Fruit fly (Drosophila melanogaster): ENCODE results near the gene Hsp67Bc.

Gene Hsp67Bc

DNA sequence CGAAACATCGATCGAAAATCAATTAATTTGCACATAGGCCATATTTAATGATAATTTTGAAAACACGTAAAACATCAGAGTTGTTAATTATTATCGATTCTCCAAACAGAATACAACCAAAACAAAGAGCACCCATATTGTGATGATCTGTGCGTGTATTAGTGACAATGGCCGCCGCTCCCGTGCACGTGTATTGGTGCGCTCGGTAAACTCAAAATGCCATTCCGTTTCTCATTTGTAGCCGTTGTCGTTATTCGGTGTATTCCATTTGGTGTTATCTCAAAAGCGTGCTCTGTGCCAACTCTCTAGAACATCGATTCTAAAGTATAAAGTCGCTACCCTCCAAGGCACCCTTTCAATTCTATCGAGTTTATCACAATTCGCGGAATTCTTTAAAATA, 31.5 kb downstream of the Hsp67Bc start (continued):
- TF ChIP-seq Trl (optimal IDR thresholded peaks at IDR 0.05), result peak; percentile 16 to 18
- TF ChIP-seq Trl (GFP tag; optimal IDR thresholded peaks at IDR 0.05), result no peak
- TF ChIP-seq CkIIα-i1 (GFP tag; IDR thresholded peaks at IDR 0.05), result no peak
- no peak for TF ChIP-seq CG2712 (tag; optimal IDR thresholded peaks at IDR 0.05)
- TF ChIP-seq abd-A (tag; optimal IDR thresholded peaks at IDR 0.05), result no peak
- TF ChIP-seq Dip3 (GFP tag; optimal IDR thresholded peaks at IDR 0.05), result no peak
- TF ChIP-seq Ravus (GFP tag; IDR thresholded peaks at IDR 0.05), result no peak
- TF ChIP-seq NC2β (GFP tag; optimal IDR thresholded peaks at IDR 0.05), result no peak
- TF ChIP-seq CG9932 (GFP tag; IDR thresholded peaks at IDR 0.05), result no peak
- TF ChIP-seq Atf3 (GFP tag; optimal IDR thresholded peaks at IDR 0.05), result no peak
- peak; percentile 62 for TF ChIP-seq cg (GFP tag; optimal IDR thresholded peaks at IDR 0.05)
- TF ChIP-seq CG10274 (GFP tag; optimal IDR thresholded peaks at IDR 0.05), result no peak
- TF ChIP-seq Deaf1 (tag; optimal IDR thresholded peaks at IDR 0.05), result peak; percentile 46
- no peak for TF ChIP-seq H2.0 (GFP tag; IDR thresholded peaks at IDR 0.05)
- TF ChIP-seq ERR (GFP tag; optimal IDR thresholded peaks at IDR 0.05), result no peak
- no peak for TF ChIP-seq CG6683 (GFP tag; optimal IDR thresholded peaks at IDR 0.05)
- TF ChIP-seq tin (GFP tag; optimal IDR thresholded peaks at IDR 0.05), result no peak
- no peak for TF ChIP-seq Lim3 (GFP tag; IDR thresholded peaks at IDR 0.05)
- TF ChIP-seq CG31441 (GFP tag; IDR thresholded peaks at IDR 0.05), result no peak
- no peak for TF ChIP-seq luna (GFP tag; optimal IDR thresholded peaks at IDR 0.05)
- no peak for TF ChIP-seq tll (GFP tag; optimal IDR thresholded peaks at IDR 0.05)
- no peak for TF ChIP-seq esg (GFP tag; conservative IDR thresholded peaks at IDR 0.05)
- no peak for TF ChIP-seq Scr (GFP tag; IDR thresholded peaks at IDR 0.05; ENCODE audit: partially characterized antibody)
- TF ChIP-seq br (optimal IDR thresholded peaks at IDR 0.05), result no peak
- no peak for TF ChIP-seq wor (GFP tag; IDR thresholded peaks at IDR 0.05)
- no peak for TF ChIP-seq CG10431 (GFP tag; optimal IDR thresholded peaks at IDR 0.05)
- TF ChIP-seq NK7.1 (GFP tag; optimal IDR thresholded peaks at IDR 0.05), result no peak
- peak; percentile 53 for TF ChIP-seq Med (GFP tag)
- no peak for TF ChIP-seq CG6791 (GFP tag; IDR thresholded peaks at IDR 0.05; ENCODE audit: partially characterized antibody)
- 0 out of 4 replicates have a peak, but pooled peaks have one; percentile 45 for TF ChIP-seq chinmo (GFP tag; IDR thresholded peaks at IDR 0.05; ENCODE audit: partially characterized antibody)
- TF ChIP-seq mld (GFP tag; IDR thresholded peaks at IDR 0.05; ENCODE audit: partially characterized antibody), result no peak
- TF ChIP-seq CG1792 (GFP tag; optimal IDR thresholded peaks at IDR 0.05), result no peak
- TF ChIP-seq vnd (GFP tag; IDR thresholded peaks at IDR 0.05; ENCODE audit: partially characterized antibody), result no peak
- TF ChIP-seq Atf6 (GFP tag; IDR thresholded peaks at IDR 0.05), result 0 out of 2 replicates have a peak, but pooled peaks have one; percentile 16
- no peak for TF ChIP-seq CG4424 (GFP tag; optimal IDR thresholded peaks at IDR 0.05)
- TF ChIP-seq sob (GFP tag; IDR thresholded peaks at IDR 0.05), result no peak
- no peak for TF ChIP-seq ro (GFP tag; IDR thresholded peaks at IDR 0.05)
- TF ChIP-seq Max (GFP tag; optimal IDR thresholded peaks at IDR 0.05), result no peak
- no peak for TF ChIP-seq CG6854 (GFP tag; optimal IDR thresholded peaks at IDR 0.05)

DNA sequence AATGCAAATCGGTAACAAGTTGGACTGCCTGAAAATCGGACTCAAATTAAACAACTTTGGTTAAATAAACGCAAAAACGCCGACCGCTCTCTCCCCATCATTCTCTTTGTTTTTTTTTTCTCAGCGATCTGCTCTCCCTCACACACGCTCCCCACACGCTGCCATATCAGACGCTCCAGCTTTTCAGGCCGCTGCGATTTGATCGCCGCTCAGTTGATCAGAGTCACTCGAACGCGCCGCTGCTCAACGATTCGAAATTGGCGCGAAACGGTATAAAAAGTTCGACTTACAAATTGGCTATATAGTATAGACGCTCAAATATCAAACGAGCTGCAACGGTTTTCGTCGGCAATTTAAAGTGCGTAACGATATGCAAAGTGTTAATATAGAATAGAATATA, 32.1 kb downstream of the Hsp67Bc start:
- no peak for TF ChIP-seq CG3726 (GFP tag; IDR thresholded peaks at IDR 0.05)
- peak; percentile 70 to 82 for TF ChIP-seq Trl (optimal IDR thresholded peaks at IDR 0.05)
- TF ChIP-seq Trl (GFP tag; optimal IDR thresholded peaks at IDR 0.05), result no peak
- 0 out of 2 replicates have a peak, but pooled peaks have one; percentile 10 for TF ChIP-seq Bgb (GFP tag; IDR thresholded peaks at IDR 0.05; ENCODE audit: partially characterized antibody)
- TF ChIP-seq Vsx1 (GFP tag; optimal IDR thresholded peaks at IDR 0.05), result peak; percentile 6
- peak; percentile 18; the same call in 1 of the 3 replicates for TF ChIP-seq ci (GFP tag; IDR thresholded peaks at IDR 0.05)
- TF ChIP-seq stwl (tag; optimal IDR thresholded peaks at IDR 0.05), result no peak
- TF ChIP-seq tna (GFP tag; IDR thresholded peaks at IDR 0.05; ENCODE audit: partially characterized antibody), result 0 out of 2 replicates have a peak, but pooled peaks have one; percentile 23
- 0 out of 2 replicates have a peak, but pooled peaks have one; percentile 28 for TF ChIP-seq Drgx (GFP tag; IDR thresholded peaks at IDR 0.05)
- peak; percentile 46 for TF ChIP-seq Jarid2 (GFP tag; optimal IDR thresholded peaks at IDR 0.05)
- peak; percentile 47; the same call in 1 of the 2 replicates for TF ChIP-seq vvl (GFP tag; IDR thresholded peaks at IDR 0.05)
- TF ChIP-seq z (GFP tag; IDR thresholded peaks at IDR 0.05), result peak; percentile 56; the same call in 2 of the 3 replicates
- no peak for TF ChIP-seq CG30020 (tag; optimal IDR thresholded peaks at IDR 0.05)
- TF ChIP-seq CG8290 (GFP tag; optimal IDR thresholded peaks at IDR 0.05), result no peak
- TF ChIP-seq CG8290 (tag; optimal IDR thresholded peaks at IDR 0.05), result peak in 1 of 2 experiments; percentile 42
- peak; percentile 12 for TF ChIP-seq nom (GFP tag; optimal IDR thresholded peaks at IDR 0.05)
- TF ChIP-seq Med (GFP tag), result peak; percentile 69

Data from whole organism, embryonic.